Worm (Caenorhabditis elegans): ENCODE results near the gene B0244.9.

Gene B0244.9

DNA sequence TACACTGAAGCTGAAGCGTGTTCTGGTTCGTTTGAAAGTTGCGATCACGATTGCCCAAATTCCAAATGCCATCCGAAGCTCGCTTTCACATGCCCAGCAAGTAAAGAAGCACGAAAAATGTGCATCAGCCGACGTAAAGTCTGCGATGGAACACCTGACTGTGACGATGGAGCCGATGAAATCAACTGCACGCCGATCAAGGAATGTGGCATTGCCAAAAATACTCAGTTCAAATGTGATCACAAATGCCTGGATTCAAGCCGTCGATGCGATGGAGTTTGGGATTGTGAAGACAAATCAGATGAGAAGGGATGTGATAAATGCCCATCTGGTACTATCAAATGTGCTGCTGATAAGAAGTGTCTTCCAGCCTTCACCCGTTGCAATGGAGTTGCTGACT, 1.5 kb downstream of the B0244.9 start:
- no peak for TF ChIP-seq ztf-29 (GFP tag; IDR thresholded peaks at IDR 0.05)
- no peak for TF ChIP-seq klf-2 (GFP tag; conservative IDR thresholded peaks at IDR 0.05)
- no peak for TF ChIP-seq cog-1 (tag; optimal IDR thresholded peaks at IDR 0.05)
- TF ChIP-seq med-1 (GFP tag; optimal IDR thresholded peaks at IDR 0.05; ENCODE audit: insufficient read depth) = no peak
- TF ChIP-seq ztf-23 (GFP tag; IDR thresholded peaks at IDR 0.05) = no peak
- no peak for TF ChIP-seq T22C8.4 (GFP tag; IDR thresholded peaks at IDR 0.05)
- no peak for TF ChIP-seq ref-1 (GFP tag; conservative IDR thresholded peaks at IDR 0.05)
- TF ChIP-seq tab-1 (GFP tag; IDR thresholded peaks at IDR 0.05) = no peak
- TF ChIP-seq flt-1 (GFP tag; IDR thresholded peaks at IDR 0.05) = no peak

DNA sequence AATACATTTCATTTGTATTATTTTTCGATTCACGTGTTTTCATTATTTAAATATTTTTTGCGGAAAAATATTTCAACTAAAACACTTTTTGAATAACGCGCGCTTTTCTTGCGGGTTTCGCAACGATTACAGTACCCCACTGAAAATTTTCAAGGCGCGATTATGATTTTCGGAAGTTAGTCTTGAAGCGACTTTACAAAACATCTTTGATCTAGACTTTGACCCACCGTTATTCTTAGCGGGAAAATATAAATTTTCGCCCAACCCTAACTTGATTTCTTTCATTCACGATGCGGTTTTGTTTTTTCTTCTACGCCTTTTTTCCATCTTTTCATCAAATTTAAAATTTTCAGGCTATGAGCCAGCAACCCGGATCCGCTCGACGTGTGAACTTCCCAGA, 3.0 kb downstream of the B0244.9 start, which contains the start of gene egg-1:
TSS of gene egg-1 (plus strand) at position 354 of the 400 bp plus-strand sequence.
- no peak for TF ChIP-seq ztf-23 (GFP tag; IDR thresholded peaks at IDR 0.05)

DNA sequence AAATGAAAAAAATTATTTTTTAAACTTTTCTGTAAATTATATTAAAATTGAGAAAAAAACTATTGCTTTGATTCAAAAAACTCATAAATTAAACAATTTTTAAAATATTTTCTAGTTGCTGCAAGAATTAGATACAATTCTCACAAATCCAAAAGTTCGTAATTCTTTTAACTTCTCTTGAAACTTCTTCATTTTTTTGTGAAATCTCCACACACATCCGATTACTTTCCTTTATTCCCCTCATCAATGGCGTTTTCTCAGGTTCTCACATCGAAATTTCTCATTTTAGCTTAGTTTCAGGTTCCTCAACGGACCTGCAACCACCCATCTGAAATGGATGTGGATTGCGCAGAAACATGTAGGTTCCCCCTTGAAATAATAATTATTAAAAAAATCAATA, 8.3 kb downstream of the B0244.9 start, which contains the start of gene wrm-1:
TSS of gene wrm-1 (plus strand) at position 301 of the 400 bp plus-strand sequence.
- TF ChIP-seq ref-1 (GFP tag; conservative IDR thresholded peaks at IDR 0.05) (no peak), ztf-23 (GFP tag; IDR thresholded peaks at IDR 0.05) (no peak), cog-1 (tag; optimal IDR thresholded peaks at IDR 0.05) (no peak), flt-1 (GFP tag; IDR thresholded peaks at IDR 0.05) (no peak), ztf-29 (GFP tag; IDR thresholded peaks at IDR 0.05) (no peak), klf-2 (GFP tag; conservative IDR thresholded peaks at IDR 0.05) (no peak), tab-1 (GFP tag; IDR thresholded peaks at IDR 0.05) (no peak), T22C8.4 (GFP tag; IDR thresholded peaks at IDR 0.05) (no peak)

DNA sequence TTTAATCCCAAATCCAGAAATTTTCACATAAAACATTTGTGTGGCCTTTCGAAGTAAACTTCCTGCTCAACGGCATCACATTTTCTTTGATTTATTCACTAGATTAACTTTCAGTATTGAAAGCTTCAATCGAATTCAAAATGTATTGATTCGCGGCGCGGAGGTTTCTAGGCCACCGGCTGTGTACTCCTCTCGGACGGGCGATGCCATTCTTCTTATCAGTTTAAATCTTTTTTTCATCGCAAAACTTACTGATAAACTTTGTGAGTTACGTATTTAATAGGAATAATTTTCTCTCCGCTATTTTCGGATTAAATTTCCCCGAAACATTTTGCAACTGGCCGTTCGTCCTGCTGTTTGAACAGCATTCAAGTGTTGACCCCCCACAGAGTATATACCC, 8.9 kb downstream of the B0244.9 start:
- TF ChIP-seq ztf-29 (GFP tag; IDR thresholded peaks at IDR 0.05) = no peak
- peak; percentile 49; the same call in 1 of the 2 replicates for TF ChIP-seq flt-1 (GFP tag; IDR thresholded peaks at IDR 0.05)
- TF ChIP-seq T22C8.4 (GFP tag; IDR thresholded peaks at IDR 0.05) = peak; percentile 18; the same call in 1 of the 2 replicates

DNA sequence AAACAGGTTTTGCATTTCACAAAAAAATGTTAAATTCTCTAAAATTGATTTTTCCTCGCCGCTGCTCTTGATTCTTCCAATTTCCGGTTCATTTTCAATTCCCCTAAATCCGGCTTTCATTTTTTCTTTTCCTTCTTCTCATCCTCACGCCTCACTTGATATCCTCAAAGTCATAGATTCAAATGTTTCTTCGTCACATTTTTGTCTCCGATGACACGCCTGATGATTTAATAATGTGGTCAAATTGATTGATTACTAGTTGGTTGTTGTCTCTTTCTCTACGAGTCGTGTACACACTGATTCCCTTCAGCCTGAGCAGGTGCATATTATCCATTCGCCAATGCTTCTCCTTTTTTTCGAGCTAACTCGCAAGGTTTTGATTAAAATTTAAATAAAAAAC, 9.3 kb downstream of the B0244.9 start:
- TF ChIP-seq ztf-29 (GFP tag; IDR thresholded peaks at IDR 0.05) (no peak), flt-1 (GFP tag; IDR thresholded peaks at IDR 0.05) (no peak), T22C8.4 (GFP tag; IDR thresholded peaks at IDR 0.05) (no peak), ztf-23 (GFP tag; IDR thresholded peaks at IDR 0.05) (no peak), klf-2 (GFP tag; conservative IDR thresholded peaks at IDR 0.05) (no peak), ref-1 (GFP tag; conservative IDR thresholded peaks at IDR 0.05) (no peak), med-1 (GFP tag; optimal IDR thresholded peaks at IDR 0.05; ENCODE audit: insufficient read depth) (no peak), cog-1 (tag; optimal IDR thresholded peaks at IDR 0.05) (no peak), tab-1 (GFP tag; IDR thresholded peaks at IDR 0.05) (no peak)

DNA sequence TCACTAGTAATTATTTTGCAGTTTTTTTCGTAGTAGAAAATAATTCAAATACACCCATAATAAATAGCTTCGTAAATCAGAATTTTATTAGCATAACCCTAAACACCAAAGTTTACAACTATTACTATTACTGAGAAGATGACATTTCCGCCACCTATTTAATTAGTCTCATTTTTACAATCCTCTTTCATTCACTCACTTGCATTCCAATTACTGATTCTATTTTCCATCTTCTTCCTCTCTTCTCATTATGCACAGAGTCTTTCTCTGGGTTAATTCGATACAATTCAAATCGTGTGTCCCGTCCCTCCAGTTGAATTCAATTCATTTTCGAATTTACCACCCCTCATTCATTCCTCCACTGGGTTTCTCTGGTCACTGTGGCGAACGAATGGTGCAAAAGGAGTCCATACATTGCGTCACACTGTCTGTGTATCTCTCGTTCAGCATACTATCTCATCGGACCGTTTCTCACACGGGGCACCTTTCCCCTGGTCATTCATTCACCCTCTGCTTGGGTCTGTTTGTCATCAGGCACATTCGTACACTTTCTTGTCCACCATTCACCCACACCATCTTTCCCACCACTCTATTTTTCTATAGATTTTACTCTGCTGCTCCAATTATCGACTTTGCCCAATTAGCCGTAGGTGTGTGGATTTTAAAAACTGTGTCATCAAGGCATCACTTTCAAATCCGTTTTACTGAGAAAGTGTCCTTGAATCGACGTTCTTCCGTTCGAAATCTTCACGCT, 10.4 kb downstream of the B0244.9 start:
- TF ChIP-seq med-1 (GFP tag; optimal IDR thresholded peaks at IDR 0.05; ENCODE audit: insufficient read depth) (no peak), cog-1 (tag; optimal IDR thresholded peaks at IDR 0.05) (no peak), ztf-29 (GFP tag; IDR thresholded peaks at IDR 0.05) (no peak), flt-1 (GFP tag; IDR thresholded peaks at IDR 0.05) (peak; percentile 22; the same call in 1 of the 2 replicates)

DNA sequence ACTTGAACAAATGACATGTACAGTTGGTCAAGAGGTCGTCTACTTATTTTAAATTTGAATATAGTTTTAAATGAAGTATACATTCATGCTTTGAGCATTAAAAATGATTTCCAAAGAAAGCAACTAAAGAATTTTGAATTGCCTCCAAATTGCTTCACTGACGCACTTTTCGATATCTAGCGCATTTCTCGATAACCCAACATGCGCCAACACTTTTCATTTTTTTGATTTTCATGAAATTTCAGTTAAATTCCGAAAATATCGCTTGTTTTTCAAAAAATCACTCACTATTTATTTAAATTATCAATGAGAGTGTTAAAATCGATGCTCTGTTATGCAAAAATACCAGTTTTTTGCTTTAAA, 11.0 kb downstream of the B0244.9 start:
- no peak for TF ChIP-seq med-1 (GFP tag; optimal IDR thresholded peaks at IDR 0.05; ENCODE audit: insufficient read depth)
- TF ChIP-seq tab-1 (GFP tag; IDR thresholded peaks at IDR 0.05) = no peak
- TF ChIP-seq ztf-29 (GFP tag; IDR thresholded peaks at IDR 0.05) = no peak
- no peak for TF ChIP-seq klf-2 (GFP tag; conservative IDR thresholded peaks at IDR 0.05)
- TF ChIP-seq ref-1 (GFP tag; conservative IDR thresholded peaks at IDR 0.05) = no peak
- no peak for TF ChIP-seq cog-1 (tag; optimal IDR thresholded peaks at IDR 0.05)
- TF ChIP-seq flt-1 (GFP tag; IDR thresholded peaks at IDR 0.05) = no peak
- no peak for TF ChIP-seq T22C8.4 (GFP tag; IDR thresholded peaks at IDR 0.05)
- no peak for TF ChIP-seq ztf-23 (GFP tag; IDR thresholded peaks at IDR 0.05)

DNA sequence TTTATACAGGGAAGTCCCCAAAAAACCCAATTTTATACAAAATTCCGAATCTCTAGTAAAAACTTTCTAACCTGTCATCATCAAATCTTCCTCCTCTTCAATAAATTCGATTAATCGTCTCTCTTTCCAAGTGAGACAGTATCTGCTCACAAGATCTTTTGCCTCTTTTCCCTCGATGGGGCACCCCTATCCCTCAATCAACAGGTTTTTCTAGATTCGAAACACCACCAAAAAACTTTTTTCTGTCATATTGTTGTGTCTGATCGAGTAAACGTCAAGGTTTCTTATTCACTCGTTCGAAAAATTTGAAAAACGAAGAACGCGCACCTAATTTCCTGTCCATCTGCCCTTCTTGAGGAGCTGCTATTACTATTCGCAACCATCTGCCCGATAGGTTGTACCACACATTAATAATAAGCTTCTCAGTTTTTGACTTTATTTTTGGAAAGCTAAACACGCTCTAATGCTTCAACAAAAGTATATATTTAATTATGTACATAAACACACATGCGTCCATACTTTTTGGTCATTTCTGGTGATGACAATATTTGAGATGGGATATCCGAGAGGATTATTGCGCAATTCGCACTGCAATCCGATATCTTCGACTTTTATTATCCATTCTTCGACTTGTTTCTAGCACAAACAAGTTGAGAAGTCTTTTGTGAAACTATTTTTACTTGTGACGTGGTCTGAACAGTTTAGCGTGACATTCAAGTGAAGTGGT, 11.6 kb downstream of the B0244.9 start:
- no peak for TF ChIP-seq ztf-29 (GFP tag; IDR thresholded peaks at IDR 0.05)
- no peak for TF ChIP-seq tab-1 (GFP tag; IDR thresholded peaks at IDR 0.05)
- TF ChIP-seq cog-1 (tag; optimal IDR thresholded peaks at IDR 0.05) = no peak
- no peak for TF ChIP-seq flt-1 (GFP tag; IDR thresholded peaks at IDR 0.05)
- no peak for TF ChIP-seq klf-2 (GFP tag; conservative IDR thresholded peaks at IDR 0.05)
- no peak for TF ChIP-seq T22C8.4 (GFP tag; IDR thresholded peaks at IDR 0.05)
- no peak for TF ChIP-seq med-1 (GFP tag; optimal IDR thresholded peaks at IDR 0.05; ENCODE audit: insufficient read depth)
- TF ChIP-seq ztf-23 (GFP tag; IDR thresholded peaks at IDR 0.05) = no peak
- TF ChIP-seq ref-1 (GFP tag; conservative IDR thresholded peaks at IDR 0.05) = no peak

DNA sequence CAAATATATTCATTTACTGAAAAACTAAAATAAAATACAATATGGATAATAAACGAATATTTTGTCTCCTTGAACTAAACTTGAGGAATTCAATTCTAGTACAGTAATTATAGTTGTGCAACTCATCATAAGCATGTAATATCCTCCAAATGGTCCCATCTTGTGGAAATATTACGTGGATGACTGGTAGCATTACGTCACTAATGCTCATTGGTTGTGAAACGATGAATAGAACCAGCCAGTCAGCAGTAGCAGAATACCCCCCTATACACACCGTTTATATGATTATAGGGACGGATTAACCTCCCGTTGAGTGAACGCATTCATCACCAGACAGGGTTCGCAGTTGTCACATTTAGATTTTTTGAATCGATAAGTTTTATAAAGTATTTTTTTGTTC, 12.4 kb downstream of the B0244.9 start:
- TF ChIP-seq tab-1 (GFP tag; IDR thresholded peaks at IDR 0.05) (no peak), med-1 (GFP tag; optimal IDR thresholded peaks at IDR 0.05; ENCODE audit: insufficient read depth) (no peak), cog-1 (tag; optimal IDR thresholded peaks at IDR 0.05) (no peak), klf-2 (GFP tag; conservative IDR thresholded peaks at IDR 0.05) (no peak), ztf-29 (GFP tag; IDR thresholded peaks at IDR 0.05) (no peak), ref-1 (GFP tag; conservative IDR thresholded peaks at IDR 0.05) (no peak), flt-1 (GFP tag; IDR thresholded peaks at IDR 0.05) (no peak), ztf-23 (GFP tag; IDR thresholded peaks at IDR 0.05) (no peak), T22C8.4 (GFP tag; IDR thresholded peaks at IDR 0.05) (no peak)

All from whole organism, midembryonic.